Worm (Caenorhabditis elegans) whole organism, L4 larva: ENCODE results near the gene spig-1.

Experiments
- D1046.2 ChIP-seq: fragments of 200-800 bp; sonication (Bioruptor generic); IDR thresholded peaks from 2 replicates; pipeline ENCODE4 v1.3.6; 2022; ENCODE audit warnings: missing genetic modification characterization, missing compliant biosample characterization
- F37D6.2 ChIP-seq: sonication (generic microtip); optimal IDR thresholded peaks from 2 replicates; lab custom pipeline; 2016; ENCODE audit warnings: mild to moderate bottlenecking, missing genetic modification characterization, missing compliant biosample characterization
- Y105C5A.15 ChIP-seq: fragments of 200-800 bp; sonication (Bioruptor generic); IDR thresholded peaks from 2 replicates; pipeline ENCODE4 v1.3.6; 2022; ENCODE audit warnings: missing genetic modification characterization, missing compliant biosample characterization
- Y48G9A.11 ChIP-seq: fragments of 200-800 bp; sonication (Bioruptor generic); IDR thresholded peaks from 2 replicates; pipeline ENCODE4 v1.3.6; 2022; ENCODE audit warnings: missing genetic modification reagents, missing genetic modification characterization, missing compliant biosample characterization
- Y5F2A.4 ChIP-seq: fragments of 200-800 bp; sonication (Bioruptor generic); optimal IDR thresholded peaks from 2 replicates; lab custom pipeline; 2018; ENCODE audit warnings: mild to moderate bottlenecking, missing genetic modification characterization, missing compliant biosample characterization
- aha-1 ChIP-seq: fragments of 150-350 bp; peaks from one replicate; lab custom pipeline; 2014; ENCODE audit warnings: missing biosample characterization, missing genetic modification characterization
- aly-2 ChIP-seq: sonication (generic microtip); optimal IDR thresholded peaks from 2 replicates; lab custom pipeline; 2018; ENCODE audit warnings: missing biosample characterization, missing genetic modification characterization
- ama-1 ChIP-seq: fragments of 150-350 bp; optimal IDR thresholded peaks from 2 replicates; lab custom pipeline; 2014; ENCODE audit warnings: inconsistent platforms, mixed read lengths
- daf-16 ChIP-seq, 3 experiments: sonication (generic microtip); optimal IDR thresholded peaks; 2 replicates each; lab custom pipeline; 2016 to 2017; ENCODE audit warnings: missing genetic modification characterization in 3 of 3, missing genetic modification reagents in 3 of 3, mild to moderate bottlenecking in 2 of 3, missing compliant biosample characterization in 2 of 3, missing biosample characterization in 1 of 3, moderate library complexity in 1 of 3
- egl-43 ChIP-seq: fragments of 200-800 bp; sonication (Bioruptor generic); IDR thresholded peaks from 2 replicates; pipeline ENCODE4 v1.3.6; 2022; ENCODE audit warnings: missing genetic modification reagents, missing genetic modification characterization, missing compliant biosample characterization
- fkh-10 ChIP-seq: fragments of 150-350 bp; optimal IDR thresholded peaks from 2 replicates; lab custom pipeline; 2014; ENCODE audit warnings: missing biosample characterization, missing genetic modification reagents, missing genetic modification characterization
- hmg-1.1 ChIP-seq: fragments of 200-800 bp; sonication (Bioruptor generic); IDR thresholded peaks from 2 replicates; pipeline ENCODE4 v1.3.6; 2022; ENCODE audit warnings: missing genetic modification reagents, missing genetic modification characterization, missing compliant biosample characterization
- lim-7 ChIP-seq: fragments of 200-800 bp; sonication (Bioruptor generic); IDR thresholded peaks from 2 replicates; pipeline ENCODE4 v1.3.6; 2022; ENCODE audit warnings: missing genetic modification characterization, missing compliant biosample characterization
- lsy-2 ChIP-seq, 2 experiments: fragments of 150-350 bp in 1 of 2; sonication (generic microtip) in 1 of 2; optimal IDR thresholded peaks; 2 replicates each; lab custom pipeline; 2014 to 2017; ENCODE audit warnings: missing biosample characterization in 2 of 2, missing genetic modification characterization in 2 of 2
- madf-9 ChIP-seq: fragments of 200-800 bp; sonication (Bioruptor generic); conservative IDR thresholded peaks from 2 replicates; pipeline ENCODE4 v1.3.6; 2022; ENCODE audit warnings: missing genetic modification reagents, missing genetic modification characterization, missing compliant biosample characterization
- mep-1 ChIP-seq: fragments of 150-350 bp; sonication (generic microtip); optimal IDR thresholded peaks from 3 replicates; lab custom pipeline; 2014; ENCODE audit warnings: missing biosample characterization, missing genetic modification characterization
- nhr-102 ChIP-seq: sonication (generic microtip); optimal IDR thresholded peaks from 2 replicates; lab custom pipeline; 2016; ENCODE audit warnings: mild to moderate bottlenecking, missing genetic modification characterization, moderate library complexity, missing compliant biosample characterization
- nhr-6 ChIP-seq: fragments of 150-350 bp; optimal IDR thresholded peaks from 2 replicates; lab custom pipeline; 2014; ENCODE audit warnings: missing biosample characterization, missing genetic modification characterization
- nhr-76 ChIP-seq: fragments of 150-350 bp; optimal IDR thresholded peaks from 2 replicates; lab custom pipeline; 2014; ENCODE audit warnings: missing biosample characterization, missing genetic modification characterization
- nhr-77 ChIP-seq: fragments of 150-350 bp; optimal IDR thresholded peaks from 2 replicates; lab custom pipeline; 2014; ENCODE audit warnings: missing biosample characterization, missing genetic modification characterization
- php-3 ChIP-seq: fragments of 200-800 bp; sonication (Bioruptor generic); IDR thresholded peaks from 2 replicates; pipeline ENCODE4 v1.3.6; 2022; ENCODE audit warnings: missing genetic modification reagents, missing genetic modification characterization, missing compliant biosample characterization
- pqm-1 ChIP-seq: sonication (generic microtip); optimal IDR thresholded peaks from 2 replicates; lab custom pipeline; 2017; ENCODE audit warnings: missing biosample characterization, missing genetic modification characterization
- snpc-1.2 ChIP-seq: fragments of 200-800 bp; sonication (Bioruptor generic); IDR thresholded peaks from 2 replicates; pipeline ENCODE4 v1.3.6; 2022; ENCODE audit warnings: missing genetic modification reagents, missing genetic modification characterization, missing compliant biosample characterization
- snpc-4 ChIP-seq: fragments of 150-350 bp; optimal IDR thresholded peaks from 2 replicates; lab custom pipeline; 2014; ENCODE audit warnings: missing biosample characterization, missing genetic modification characterization
- unc-62 ChIP-seq, 3 experiments: fragments of 150-350 bp in 1 of 3; sonication (generic microtip); optimal IDR thresholded peaks in 2 of 3; peaks in 1 of 3; 1 replicate in 1 of 3; 2 replicates in 2 of 3; lab custom pipeline; 2014 to 2017; ENCODE audit warnings: missing biosample characterization in 3 of 3, missing genetic modification characterization in 3 of 3, missing genetic modification reagents in 3 of 3, missing genotype in 1 of 3
- ztf-11 ChIP-seq: fragments of 150-350 bp; optimal IDR thresholded peaks from 2 replicates; lab custom pipeline; 2014; ENCODE audit warnings: missing biosample characterization, missing genetic modification characterization

The spig-1 gene

ce11 chrV:7027055-7027454 is 24.5 kb upstream of the spig-1 start, which contains the start of gene F20A1.6:
Gene F20A1.6 (minus strand): TSS chrV:7027155.
- no peak for TF ChIP-seq nhr-102 (tag; lab: Kevin White, UChicago)
- no peak for TF ChIP-seq snpc-4 (tag; lab: Kevin White, UChicago)

DNA sequence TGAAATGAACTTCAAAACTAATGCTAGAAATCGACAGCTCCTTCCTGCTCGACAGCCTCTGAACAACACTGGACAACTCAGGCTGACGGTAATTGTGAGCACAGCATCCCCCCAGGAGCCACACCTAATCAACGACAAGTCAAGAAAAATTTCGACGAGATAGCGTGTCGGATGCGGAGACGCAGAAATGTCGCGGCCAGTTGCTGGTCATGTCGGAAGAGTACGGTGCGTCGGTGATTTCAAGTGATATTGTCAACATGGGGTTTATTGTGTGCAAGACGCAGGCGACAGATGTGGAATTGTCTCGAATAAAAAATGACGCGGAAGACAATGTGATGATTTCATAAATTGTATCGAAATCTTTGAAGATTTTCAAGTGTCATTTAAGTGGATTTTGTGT is 15.0 kb upstream of the spig-1 start, which contains the start of gene twk-11:
TSS of gene twk-11 (minus strand) at position 101 of the 400 bp plus-strand sequence.
- peak; percentile 7 for TF ChIP-seq aha-1 (tag; lab: Kevin White, UChicago)
- TF ChIP-seq egl-43 (GFP tag; lab: Robert Waterston, UW), result no peak

DNA sequence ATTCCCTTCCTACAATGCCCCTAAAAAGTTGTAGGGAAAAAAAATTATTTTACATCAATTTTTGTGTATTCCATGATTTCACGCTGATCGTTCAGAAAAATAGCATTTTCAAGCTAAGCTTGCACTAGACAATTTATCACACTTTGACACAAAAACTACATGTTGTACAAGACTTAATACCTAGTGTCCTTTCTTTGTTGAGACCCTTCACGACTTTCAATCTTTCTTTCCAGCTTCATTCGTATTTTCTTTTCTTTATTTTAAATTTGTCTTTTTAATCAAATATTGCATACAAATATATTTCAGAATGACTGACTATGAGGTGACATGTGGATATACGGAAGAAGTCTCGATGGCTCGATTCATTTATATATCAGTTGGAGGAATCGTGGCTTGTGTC is 5.5 kb upstream of the spig-1 start, which contains the start of gene F20A1.2:
TSS of gene F20A1.2 (plus strand) at position 301 of the 400 bp plus-strand sequence.
- TF ChIP-seq madf-9 (GFP tag; lab: Robert Waterston, UW), result no peak
- TF ChIP-seq mep-1, result no peak
- no peak for TF ChIP-seq lsy-2 (tag; optimal IDR thresholded peaks at IDR 0.05; lab: Kevin White, UChicago)
- TF ChIP-seq nhr-77, result no peak
- no peak for TF ChIP-seq daf-16 (GFP tag; optimal IDR thresholded peaks at IDR 0.05; lab: Kevin White, UChicago)
- no peak for TF ChIP-seq daf-16 (tag; optimal IDR thresholded peaks at IDR 0.05; lab: Kevin White, UChicago)
- no peak for TF ChIP-seq Y5F2A.4 (GFP tag; lab: Kevin White, UChicago)
- no peak for TF ChIP-seq hmg-1.1 (GFP tag; lab: Robert Waterston, UW)
- TF ChIP-seq aly-2 (tag; lab: Kevin White, UChicago), result no peak
- no peak for TF ChIP-seq lim-7
- TF ChIP-seq F37D6.2 (tag; lab: Kevin White, UChicago), result no peak
- no peak for TF ChIP-seq ztf-11 (tag; lab: Kevin White, UChicago)

ce11 chrV:7047512-7047911 is 4.0 kb upstream of the spig-1 start, which contains the start of gene F20A1.8:
Gene F20A1.8 (minus strand): TSS chrV:7047612.
- TF ChIP-seq php-3 (GFP tag; lab: Robert Waterston, UW), result no peak
- no peak for TF ChIP-seq nhr-76 (tag; lab: Kevin White, UChicago)
- TF ChIP-seq unc-62 (GFP tag; optimal IDR thresholded peaks at IDR 0.05 in 1 of 2; lab: Kevin White, UChicago), result peak in 1 of 2 experiments; percentile 16
- no peak for TF ChIP-seq unc-62 (tag; optimal IDR thresholded peaks at IDR 0.05; lab: Kevin White, UChicago)
- TF ChIP-seq, all 104 proteins: peak for 1

DNA sequence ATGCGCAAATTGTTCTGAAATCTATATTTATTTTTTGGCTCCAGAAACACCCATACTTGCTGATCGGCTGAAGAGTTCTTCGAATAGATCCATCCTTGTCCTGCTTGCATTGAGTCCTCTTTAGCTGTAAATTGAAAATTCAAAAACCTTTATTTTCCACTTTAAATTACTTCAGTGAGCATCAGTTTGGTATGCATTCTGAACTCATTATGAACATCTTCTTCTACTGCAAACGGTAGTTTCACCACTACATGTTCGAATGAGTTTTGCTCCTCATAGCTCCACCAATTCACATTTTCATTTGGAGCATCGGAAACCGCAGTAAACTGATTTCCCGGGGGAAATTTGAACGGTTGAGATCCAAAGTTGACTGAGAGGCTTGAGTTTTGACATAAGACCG is 1.4 kb upstream of the spig-1 start:
- no peak for TF ChIP-seq ztf-11 (tag; lab: Kevin White, UChicago)
- TF ChIP-seq unc-62 (GFP tag; optimal IDR thresholded peaks at IDR 0.05 in 1 of 2; lab: Kevin White, UChicago), result peak in 1 of 2 experiments; percentile 92
- no peak for TF ChIP-seq unc-62 (tag; optimal IDR thresholded peaks at IDR 0.05; lab: Kevin White, UChicago)
- no peak for TF ChIP-seq snpc-1.2 (GFP tag; lab: Robert Waterston, UW)
- TF ChIP-seq aly-2 (tag; lab: Kevin White, UChicago), result no peak
- TF ChIP-seq aha-1 (tag; lab: Kevin White, UChicago), result peak; percentile 27
- TF ChIP-seq, all 104 proteins: peak for 2

DNA sequence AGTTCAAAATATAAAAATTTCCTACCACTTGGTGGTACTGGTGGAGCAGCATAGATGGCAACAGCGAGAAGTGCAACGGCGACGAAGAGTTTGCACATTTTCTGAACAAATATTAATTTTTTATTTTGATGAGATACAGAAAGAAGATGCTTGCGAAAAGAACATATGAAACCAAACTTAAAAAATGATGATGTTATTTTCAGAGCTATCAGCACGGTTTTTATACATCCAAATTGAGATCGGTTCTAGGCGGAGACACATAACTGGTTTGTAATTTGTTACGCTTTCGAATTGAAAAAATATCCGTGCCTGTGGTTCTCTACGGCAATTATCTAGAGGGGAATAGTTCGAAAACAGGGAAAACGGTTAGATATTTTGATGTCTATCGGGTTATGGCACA is 1.6 kb downstream of the spig-1 start, which contains the start of gene txt-17:
TSS of gene txt-17 (minus strand) at position 101 of the 400 bp plus-strand sequence.
- no peak for TF ChIP-seq pqm-1 (tag; lab: Kevin White, UChicago)
- no peak for TF ChIP-seq nhr-76 (tag; lab: Kevin White, UChicago)
- no peak for TF ChIP-seq Y105C5A.15
- no peak for TF ChIP-seq Y48G9A.11 (GFP tag; lab: Robert Waterston, UW)
- TF ChIP-seq D1046.2, result no peak
- TF ChIP-seq, all 104 proteins: peak for 0

- TF ChIP-seq nhr-6 (tag; lab: Kevin White, UChicago) (no peak), ama-1 (lab: Kevin White, UChicago) (no peak), php-3 (GFP tag; lab: Robert Waterston, UW) (no peak), fkh-10 (GFP tag; lab: Kevin White, UChicago) (no peak)
Measured at ce11 chrV:7054598-7054997, 3.1 kb downstream of the spig-1 start, which contains the start of gene spig-8. Gene spig-8 (plus strand): TSS chrV:7054898.
